Fruit fly (Drosophila melanogaster): ENCODE results near the gene CG4511.

The CG4511 gene

DNA sequence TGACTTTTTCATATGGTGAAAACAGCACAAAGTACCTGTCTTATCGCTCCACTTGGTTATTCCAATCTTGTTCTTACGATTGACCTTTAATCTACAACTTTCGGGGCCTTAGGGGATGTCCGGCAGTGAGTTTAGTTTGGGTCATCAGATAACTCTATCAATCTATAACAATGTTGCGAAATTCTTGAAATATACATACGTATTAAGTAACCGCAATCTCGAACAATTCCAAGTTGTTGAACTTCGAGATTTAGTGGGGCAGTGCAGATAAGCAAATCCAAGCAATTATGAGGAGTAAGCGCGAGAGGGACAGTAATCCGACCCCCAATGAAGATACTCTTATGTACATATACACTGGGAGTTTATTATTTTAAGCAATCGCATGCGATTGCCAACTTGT, 16.3 kb downstream of the CG4511 start:
- TF ChIP-seq Ets21C (GFP tag; optimal IDR thresholded peaks at IDR 0.05): no peak
- peak; percentile 79 for TF ChIP-seq vri (GFP tag; optimal IDR thresholded peaks at IDR 0.05)
- peak; percentile 40 for TF ChIP-seq dsx (GFP tag; optimal IDR thresholded peaks at IDR 0.05; ENCODE audit: poor library complexity, severe bottlenecking)
- TF ChIP-seq svp (GFP tag): peak; percentile 93

- TF ChIP-seq Eip75B (GFP tag; optimal IDR thresholded peaks at IDR 0.05): peak; percentile 60
- TF ChIP-seq CG8632 (GFP tag; optimal IDR thresholded peaks at IDR 0.05): peak; percentile 22
- no peak for TF ChIP-seq salr (GFP tag; optimal IDR thresholded peaks at IDR 0.05)
- TF ChIP-seq CG8319 (GFP tag; optimal IDR thresholded peaks at IDR 0.05): no peak
- peak; percentile 40; the same call in 1 of the 3 replicates for TF ChIP-seq eg (GFP tag; IDR thresholded peaks at IDR 0.05)
- TF ChIP-seq dsx (GFP tag; optimal IDR thresholded peaks at IDR 0.05; ENCODE audit: poor library complexity, severe bottlenecking): peak; percentile 21
- TF ChIP-seq net (GFP tag; optimal IDR thresholded peaks at IDR 0.05): no peak
- TF ChIP-seq Smox (GFP tag; optimal IDR thresholded peaks at IDR 0.05): no peak
- TF ChIP-seq Hr4 (GFP tag; optimal IDR thresholded peaks at IDR 0.05): peak; percentile 54
- TF ChIP-seq cyc (GFP tag; optimal IDR thresholded peaks at IDR 0.05): no peak
- no peak for TF ChIP-seq CG11294 (GFP tag; IDR thresholded peaks at IDR 0.05)
- TF ChIP-seq CG6808 (GFP tag; optimal IDR thresholded peaks at IDR 0.05): peak; percentile 53
- peak; percentile 68 for TF ChIP-seq CG15336 (GFP tag; IDR thresholded peaks at IDR 0.05)
- peak; percentile 50; the same call in 1 of the 3 replicates for TF ChIP-seq CG6163 (GFP tag; IDR thresholded peaks at IDR 0.05)
- no peak for TF ChIP-seq Gug (GFP tag; IDR thresholded peaks at IDR 0.05)
- no peak for TF ChIP-seq CG11902 (GFP tag; optimal IDR thresholded peaks at IDR 0.05)
- TF ChIP-seq CG8119 (GFP tag; IDR thresholded peaks at IDR 0.05): peak; percentile 43; the same call in 2 of the 3 replicates
- peak; percentile 79 for TF ChIP-seq svp (GFP tag)
- TF ChIP-seq fd85E (GFP tag; optimal IDR thresholded peaks at IDR 0.05): no peak
- TF ChIP-seq CG6792 (GFP tag; optimal IDR thresholded peaks at IDR 0.05): peak; percentile 46
- TF ChIP-seq CG3032 (tag; optimal IDR thresholded peaks at IDR 0.05): peak; percentile 54
- peak; percentile 50 for TF ChIP-seq CG31627 (GFP tag; optimal IDR thresholded peaks at IDR 0.05)
- peak; percentile 32 for TF ChIP-seq vri (GFP tag; optimal IDR thresholded peaks at IDR 0.05)
- peak; percentile 40 for TF ChIP-seq Hr39 (GFP tag; optimal IDR thresholded peaks at IDR 0.05)
- peak; percentile 66 for TF ChIP-seq lz (GFP tag; optimal IDR thresholded peaks at IDR 0.05)
- peak; percentile 26 for TF ChIP-seq fd59A (GFP tag; optimal IDR thresholded peaks at IDR 0.05)
- TF ChIP-seq CG4318 (GFP tag; optimal IDR thresholded peaks at IDR 0.05): no peak
- peak; percentile 45 for TF ChIP-seq CG10669 (GFP tag; optimal IDR thresholded peaks at IDR 0.05)
- peak; percentile 63 for TF ChIP-seq acj6 (GFP tag; optimal IDR thresholded peaks at IDR 0.05)
- peak; percentile 51 for TF ChIP-seq achi (GFP tag; optimal IDR thresholded peaks at IDR 0.05)
- peak; percentile 58 for TF ChIP-seq CG6854 (GFP tag; optimal IDR thresholded peaks at IDR 0.05)
- TF ChIP-seq ss (GFP tag; optimal IDR thresholded peaks at IDR 0.05): peak; percentile 40 to 49
- TF ChIP-seq spab (GFP tag; optimal IDR thresholded peaks at IDR 0.05): no peak
- no peak for TF ChIP-seq CG6276 (GFP tag; optimal IDR thresholded peaks at IDR 0.05)
- TF ChIP-seq Blimp-1 (GFP tag; optimal IDR thresholded peaks at IDR 0.05): no peak
- TF ChIP-seq CG9139 (GFP tag; optimal IDR thresholded peaks at IDR 0.05): no peak
- peak; percentile 18 for TF ChIP-seq CG1621 (tag; optimal IDR thresholded peaks at IDR 0.05)
- peak; percentile 48 for TF ChIP-seq CG3919 (GFP tag; optimal IDR thresholded peaks at IDR 0.05)
- TF ChIP-seq CG11762 (GFP tag; optimal IDR thresholded peaks at IDR 0.05; ENCODE audit: insufficient read depth): no peak
- TF ChIP-seq CG10631 (GFP tag; optimal IDR thresholded peaks at IDR 0.05): no peak
- peak; percentile 44 for TF ChIP-seq Eip93F (GFP tag; optimal IDR thresholded peaks at IDR 0.05)
- TF ChIP-seq CG7368 (GFP tag; optimal IDR thresholded peaks at IDR 0.05): peak; percentile 18
- TF ChIP-seq OdsH (GFP tag; optimal IDR thresholded peaks at IDR 0.05): peak; percentile 56
- peak; percentile 44 for TF ChIP-seq Lpt (GFP tag; optimal IDR thresholded peaks at IDR 0.05)
- peak; percentile 36 for TF ChIP-seq Ets96B (tag; optimal IDR thresholded peaks at IDR 0.05)
- TF ChIP-seq Sox102F (GFP tag; optimal IDR thresholded peaks at IDR 0.05): no peak
- TF ChIP-seq topi (GFP tag; optimal IDR thresholded peaks at IDR 0.05): peak; percentile 59
- TF ChIP-seq Eip78C (GFP tag): peak; percentile 89
Measured at dm6 chr3R:10872148-10872783, 18.0 kb downstream of the CG4511 start, which contains the start of gene Fdh. Gene Fdh, minus strand, starts transcription at chr3R:10872381.

Measured in whole organism, prepupa.